Worm (Caenorhabditis elegans): ENCODE measurements around the gene Y69H2.9.

The Y69H2.9 gene

ce11 chrV:18708015-18708414 is 6.7 kb downstream of the Y69H2.9 start:
- no peak for TF ChIP-seq unc-62 (GFP tag; optimal IDR thresholded peaks at IDR 0.05)

ce11 chrV:18709203-18709860 is 8.0 kb downstream of the Y69H2.9 start, which contains the start of gene Y17D7C.6:
Y17D7C.6 (plus strand) TSS chrV:18709810.
- no peak for TF ChIP-seq unc-62 (GFP tag; optimal IDR thresholded peaks at IDR 0.05)

DNA sequence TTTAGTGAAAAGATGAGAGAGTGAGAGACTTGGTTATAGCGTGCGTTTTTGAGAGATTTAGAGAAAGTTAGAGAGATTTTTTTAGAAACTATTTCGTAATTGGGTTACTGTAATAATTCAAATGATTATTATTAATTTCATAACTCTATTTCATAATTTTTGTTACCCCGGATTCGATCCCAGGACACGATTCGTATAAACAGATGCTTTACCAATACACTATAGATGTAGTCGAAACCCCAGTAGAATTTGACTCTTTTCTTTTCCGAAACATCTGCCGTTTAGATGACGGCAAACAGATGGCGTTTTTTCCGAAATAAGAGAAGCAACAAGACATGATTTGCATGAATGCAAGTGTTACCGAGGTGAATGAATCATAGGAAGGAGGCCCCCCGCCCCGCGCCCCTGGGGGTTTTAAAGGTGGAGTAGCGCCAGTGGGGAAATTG is 8.7 kb downstream of the Y69H2.9 start:
- TF ChIP-seq unc-62 (GFP tag; optimal IDR thresholded peaks at IDR 0.05), result no peak

ce11 chrV:18711362-18711761 is 10.0 kb downstream of the Y69H2.9 start:
- TF ChIP-seq unc-62 (GFP tag; optimal IDR thresholded peaks at IDR 0.05), result no peak

DNA sequence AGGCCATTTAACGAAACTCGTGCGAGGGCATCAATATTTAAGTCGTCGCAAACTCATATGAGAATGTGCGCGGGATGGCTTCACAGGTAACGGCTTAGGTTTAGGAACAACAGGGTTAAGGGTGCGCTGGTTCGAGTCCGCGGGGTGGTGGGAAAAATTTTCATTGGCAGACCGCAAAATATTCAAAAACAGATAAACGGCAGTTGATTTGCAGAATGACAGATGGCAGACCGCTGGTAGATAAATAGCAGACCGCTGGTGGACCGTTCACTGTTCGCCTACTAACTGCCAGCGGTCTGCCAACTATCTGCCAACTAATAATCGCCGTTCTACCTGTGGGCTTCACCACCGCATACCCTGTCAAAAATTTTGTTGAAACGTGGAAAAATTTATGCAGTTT is 10.8 kb downstream of the Y69H2.9 start:
- TF ChIP-seq unc-62 (GFP tag; optimal IDR thresholded peaks at IDR 0.05), result no peak

- TF ChIP-seq unc-62 (GFP tag; optimal IDR thresholded peaks at IDR 0.05), result no peak
These were observed 18.1 kb downstream of the Y69H2.9 start for ce11 chrV:18719412-18719811.

DNA sequence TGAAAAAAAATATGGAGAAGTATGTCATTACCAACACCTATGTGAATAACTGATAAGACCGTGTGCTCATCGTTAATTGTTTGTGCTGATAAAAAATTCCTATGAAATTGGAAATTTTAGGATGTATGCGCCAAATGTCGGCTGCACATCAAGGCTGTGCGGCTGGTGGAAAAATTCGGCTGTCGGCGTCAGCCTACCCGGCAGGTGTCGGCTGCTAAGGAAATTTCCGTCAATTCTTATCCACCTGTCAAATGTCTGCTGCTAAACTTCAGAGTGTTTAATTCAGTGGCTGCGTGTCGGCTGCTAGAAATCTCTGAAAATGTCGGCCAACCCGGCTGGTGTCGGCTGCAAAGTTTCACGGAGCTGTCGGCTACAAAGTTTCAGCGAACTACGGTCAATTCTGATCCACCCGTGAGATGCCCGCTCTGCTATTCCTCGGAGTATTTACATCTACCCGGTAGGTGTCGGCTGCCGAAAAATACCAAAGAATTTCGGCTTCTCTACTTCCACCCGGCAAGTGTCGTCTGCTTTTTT is 18.7 kb downstream of the Y69H2.9 start, which contains the start of gene Y17D7C.2:
Gene Y17D7C.2, minus strand, starts transcription at position 32 of the 534 bp plus-strand sequence.
- no peak for TF ChIP-seq unc-62 (GFP tag; optimal IDR thresholded peaks at IDR 0.05)

DNA sequence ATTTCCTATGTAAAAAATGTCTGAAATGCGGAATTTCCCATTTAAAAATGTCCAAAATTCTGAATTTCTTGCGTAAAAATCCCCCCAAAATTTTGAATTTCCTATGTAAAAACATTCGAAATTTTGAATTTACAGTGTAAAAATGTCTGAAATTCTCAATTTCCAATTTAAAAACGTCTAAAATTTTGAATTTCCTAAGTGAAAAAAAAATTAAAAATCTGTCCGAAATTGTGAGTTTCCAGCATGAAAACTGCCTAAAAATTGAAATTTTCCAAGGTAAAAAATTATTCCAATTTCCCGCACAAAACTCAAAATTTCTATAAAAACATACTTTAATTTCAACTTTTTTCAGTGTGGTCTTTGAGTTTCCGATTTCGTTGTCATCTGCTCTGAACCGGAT is 20.5 kb downstream of the Y69H2.9 start:
- no peak for TF ChIP-seq unc-62 (GFP tag; optimal IDR thresholded peaks at IDR 0.05)

- no peak for TF ChIP-seq unc-62 (GFP tag; optimal IDR thresholded peaks at IDR 0.05)
These were observed 21.4 kb downstream of the Y69H2.9 start for ce11 chrV:18722510-18723299.

DNA sequence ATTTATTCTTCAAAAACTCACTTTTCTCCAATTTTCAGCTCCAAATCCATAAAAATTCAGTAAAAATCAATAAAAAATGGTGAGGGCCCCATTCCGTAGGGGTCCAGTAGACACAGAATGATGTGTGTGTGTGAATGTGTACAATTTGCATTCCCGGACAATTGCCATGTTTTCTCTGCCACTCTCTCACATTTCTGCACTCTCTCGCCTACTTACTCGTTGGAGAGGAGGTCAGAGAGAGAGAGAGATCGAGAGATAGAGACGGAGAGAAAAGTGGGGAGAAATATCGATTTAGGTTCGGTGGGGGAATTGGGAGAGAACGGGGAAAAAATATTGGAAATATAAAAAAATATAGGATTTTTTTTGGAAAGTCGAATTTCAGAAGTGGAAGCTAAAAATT is 22.3 kb downstream of the Y69H2.9 start:
- TF ChIP-seq unc-62 (GFP tag; optimal IDR thresholded peaks at IDR 0.05), result no peak

DNA sequence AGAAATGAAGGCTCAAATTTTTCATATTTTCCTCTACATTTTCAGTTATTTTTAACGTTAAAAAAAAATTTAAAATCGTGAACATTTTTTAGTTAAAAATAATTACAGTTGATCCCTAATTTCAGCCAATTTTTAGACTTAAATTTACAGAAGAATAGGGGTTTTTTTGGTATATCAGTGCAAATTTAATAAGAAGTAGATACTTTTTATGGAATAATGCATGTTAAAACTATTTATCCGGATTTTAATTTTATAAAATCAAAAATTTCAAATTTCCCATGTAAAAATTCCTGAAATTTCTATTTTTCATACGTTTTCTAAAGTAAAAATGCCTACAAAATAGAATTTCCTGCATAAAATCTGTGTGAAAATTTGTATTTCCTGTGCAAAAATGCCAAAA is 22.7 kb downstream of the Y69H2.9 start:
- TF ChIP-seq unc-62 (GFP tag; optimal IDR thresholded peaks at IDR 0.05), result no peak

- TF ChIP-seq unc-62 (GFP tag; optimal IDR thresholded peaks at IDR 0.05), result no peak
These were observed 24.5 kb downstream of the Y69H2.9 start for ce11 chrV:18725858-18726257.

ce11 chrV:18729324-18729924 is 28.1 kb downstream of the Y69H2.9 start, which contains the start of gene asp-19:
asp-19 (minus strand) TSS chrV:18729374.
- no peak for TF ChIP-seq unc-62 (GFP tag; optimal IDR thresholded peaks at IDR 0.05)

DNA sequence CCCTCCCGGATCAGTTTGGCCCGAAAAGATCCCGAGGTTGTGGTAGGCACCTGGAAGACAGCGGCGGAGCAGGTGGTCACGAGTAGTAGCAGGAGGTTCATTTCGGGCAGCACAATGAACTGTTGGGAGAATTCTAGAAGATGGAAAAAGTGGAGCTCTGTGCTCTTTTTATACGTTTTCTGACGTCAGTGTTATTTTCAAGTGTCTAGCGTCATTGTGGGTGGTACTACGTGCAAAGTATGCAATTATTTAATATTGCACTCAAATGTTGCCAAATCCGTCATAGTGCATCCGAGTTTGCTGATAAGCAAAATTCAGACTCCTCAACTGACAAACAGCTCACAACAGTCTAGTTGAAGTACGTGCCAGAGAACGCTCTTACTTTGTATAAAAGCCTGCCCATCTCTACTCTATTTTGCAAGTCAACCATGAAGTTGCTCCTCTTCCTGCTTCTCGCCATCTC is 30.3 kb downstream of the Y69H2.9 start, which contains the start of the genes asp-18 and scl-19:
Gene asp-18, minus strand, starts transcription at position 101 of the 463 bp plus-strand sequence.
Gene scl-19, plus strand, starts transcription at position 413 of the 463 bp plus-strand sequence.
- no peak for TF ChIP-seq unc-62 (GFP tag; optimal IDR thresholded peaks at IDR 0.05)

ce11 chrV:18733942-18734341 is 32.6 kb downstream of the Y69H2.9 start:
- no peak for TF ChIP-seq unc-62 (GFP tag; optimal IDR thresholded peaks at IDR 0.05)

- no peak for TF ChIP-seq unc-62 (GFP tag; optimal IDR thresholded peaks at IDR 0.05)
These were observed 33.0 kb downstream of the Y69H2.9 start, which contains the start of gene scl-20 for ce11 chrV:18734381-18734780. scl-20 (minus strand) TSS chrV:18734481.

Data from whole organism, dauer.